Fruit fly (Drosophila melanogaster) whole organism, embryonic: ENCODE measurements around the gene Uch-L5R.

Experiments used
- CG10147 ChIP-seq: fragments of 200-800 bp; sonication (Bioruptor generic); optimal IDR thresholded peaks from 2 replicates; lab custom pipeline; 2019; ENCODE audit warnings: missing biosample characterization, mild to moderate bottlenecking, missing genetic modification characterization, moderate library complexity
- CG11398 ChIP-seq: fragments of 200-800 bp; sonication (Bioruptor generic); optimal IDR thresholded peaks from 2 replicates; lab custom pipeline; 2016; ENCODE audit warnings: missing biosample characterization, missing genetic modification characterization
- CG11723 ChIP-seq: fragments of 200-800 bp; sonication (Bioruptor generic); optimal IDR thresholded peaks from 2 replicates; lab custom pipeline; 2017; ENCODE audit warnings: missing biosample characterization, mild to moderate bottlenecking, missing genetic modification characterization
- CG12104 ChIP-seq: fragments of 200-800 bp; sonication (Bioruptor generic); optimal IDR thresholded peaks from 3 replicates; lab custom pipeline; 2016; ENCODE audit warnings: missing biosample characterization, missing genetic modification characterization
- CG13123 ChIP-seq: fragments of 200-800 bp; sonication (Bioruptor generic); optimal IDR thresholded peaks from 2 replicates; lab custom pipeline; 2016; ENCODE audit warnings: missing biosample characterization, missing genetic modification characterization
- CG13424 ChIP-seq: fragments of 200-800 bp; sonication (Bioruptor generic); optimal IDR thresholded peaks from 2 replicates; lab custom pipeline; 2019; ENCODE audit warnings: missing biosample characterization, mild to moderate bottlenecking, missing genetic modification characterization, moderate library complexity
- CG14441 ChIP-seq: fragments of 200-800 bp; sonication (Bioruptor generic); IDR thresholded peaks from 2 replicates; pipeline ENCODE4 v1.3.6; 2022; ENCODE audit warnings: missing biosample characterization, missing genetic modification characterization
- CG17829 ChIP-seq: fragments of 200-800 bp; optimal IDR thresholded peaks from 2 replicates; lab custom pipeline; 2019; ENCODE audit warnings: missing biosample characterization, mild to moderate bottlenecking, missing genetic modification characterization, moderate library complexity
- CG17912 ChIP-seq: fragments of 200-800 bp; sonication (Bioruptor generic); optimal IDR thresholded peaks from 2 replicates; lab custom pipeline; 2018; ENCODE audit warnings: missing biosample characterization, mild to moderate bottlenecking, missing genetic modification characterization
- CG1792 ChIP-seq: fragments of 200-800 bp; sonication (Bioruptor generic); optimal IDR thresholded peaks from 2 replicates; lab custom pipeline; 2016; ENCODE audit warnings: missing biosample characterization, missing genetic modification characterization
- CG2116 ChIP-seq: fragments of 200-800 bp; sonication (Bioruptor generic); optimal IDR thresholded peaks from 3 replicates; lab custom pipeline; 2018; ENCODE audit warnings: missing biosample characterization, mild to moderate bottlenecking, missing genetic modification characterization
- CG3065 ChIP-seq: fragments of 200-800 bp; sonication (Bioruptor generic); optimal IDR thresholded peaks from 2 replicates; lab custom pipeline; 2016; ENCODE audit warnings: missing biosample characterization, missing genetic modification characterization
- CG31224 ChIP-seq: fragments of 200-800 bp; sonication (Bioruptor generic); IDR thresholded peaks from 2 replicates; pipeline ENCODE4 v1.3.6; 2022; ENCODE audit warnings: missing biosample characterization, missing genetic modification characterization
- CG6175 ChIP-seq: fragments of 200-800 bp; sonication (Bioruptor generic); IDR thresholded peaks from 3 replicates; pipeline ENCODE4 v1.3.6; 2022; ENCODE audit warnings: missing biosample characterization, missing genetic modification characterization
- CG6765 ChIP-seq: fragments of 200-800 bp; sonication (Bioruptor generic); optimal IDR thresholded peaks from 3 replicates; lab custom pipeline; 2017; ENCODE audit warnings: missing biosample characterization, mild to moderate bottlenecking, missing genetic modification characterization
- CG8089 ChIP-seq: fragments of 200-800 bp; sonication (Bioruptor generic); optimal IDR thresholded peaks from 3 replicates; lab custom pipeline; 2016; ENCODE audit warnings: missing biosample characterization, missing genetic modification characterization
- CG9797 ChIP-seq: fragments of 200-800 bp; sonication (Bioruptor generic); optimal IDR thresholded peaks from 3 replicates; lab custom pipeline; 2018; ENCODE audit warnings: missing biosample characterization, mild to moderate bottlenecking, missing genetic modification characterization
- Chrac-16 ChIP-seq: fragments of 200-800 bp; sonication (Bioruptor generic); optimal IDR thresholded peaks from 3 replicates; lab custom pipeline; 2016; ENCODE audit warnings: missing biosample characterization, missing genetic modification characterization
- CkIIα-i1 ChIP-seq: fragments of 200-800 bp; sonication (Bioruptor generic); IDR thresholded peaks from 2 replicates; pipeline ENCODE4 v1.3.6; 2022; ENCODE audit warnings: missing biosample characterization, missing genetic modification characterization
- D ChIP-seq, 2 experiments: fragments of 200-800 bp in 1 of 2; fragments of >200 bp in 1 of 2; sonication (Bioruptor generic) in 1 of 2; optimal IDR thresholded peaks; 2 replicates in 1 of 2; 3 replicates in 1 of 2; lab custom pipeline; 2017; ENCODE audit warnings: mild to moderate bottlenecking in 1 of 2, missing biosample characterization in 1 of 2, missing genetic modification characterization in 1 of 2, missing genetic modification reagents in 1 of 2
- E2f2 ChIP-seq: fragments of 200-800 bp; sonication (Bioruptor generic); IDR thresholded peaks from 2 replicates; pipeline ENCODE4 v1.3.6; 2022; ENCODE audit warnings: missing biosample characterization, missing genetic modification characterization
- H15 ChIP-seq: fragments of 200-800 bp; sonication (Bioruptor generic); IDR thresholded peaks from 3 replicates; pipeline ENCODE4 v1.3.6; 2022; ENCODE audit warnings: missing biosample characterization, missing genetic modification characterization
- H2.0 ChIP-seq: fragments of 200-800 bp; sonication (Bioruptor generic); IDR thresholded peaks from 2 replicates; pipeline ENCODE4 v1.3.6; 2022; ENCODE audit warnings: missing biosample characterization, missing genetic modification characterization
- HLH3B ChIP-seq: fragments of 200-800 bp; sonication (Bioruptor generic); IDR thresholded peaks from 2 replicates; pipeline ENCODE4 v1.3.6; 2022; ENCODE audit warnings: missing biosample characterization, missing genetic modification characterization
- HLH4C ChIP-seq: fragments of 200-800 bp; sonication (Bioruptor generic); IDR thresholded peaks from 3 replicates; pipeline ENCODE4 v1.3.6; 2022; ENCODE audit warnings: missing biosample characterization, missing genetic modification characterization; ENCODE audit not compliant: partially characterized antibody
- HLH54F ChIP-seq: fragments of 200-800 bp; sonication (Bioruptor generic); optimal IDR thresholded peaks from 3 replicates; lab custom pipeline; 2016; ENCODE audit warnings: missing biosample characterization, missing genetic modification characterization
- Hsf ChIP-seq: fragments of 200-800 bp; sonication (Bioruptor generic); optimal IDR thresholded peaks from 3 replicates; lab custom pipeline; 2016; ENCODE audit warnings: missing biosample characterization, missing genetic modification characterization
- Mes4 ChIP-seq: fragments of 200-800 bp; sonication (Bioruptor generic); optimal IDR thresholded peaks from 2 replicates; lab custom pipeline; 2016; ENCODE audit warnings: missing biosample characterization, missing genetic modification characterization
- NFAT ChIP-seq: fragments of 200-800 bp; sonication (Bioruptor generic); IDR thresholded peaks from 2 replicates; pipeline ENCODE4 v1.3.6; 2022; ENCODE audit warnings: missing biosample characterization, missing genetic modification characterization
- Opbp ChIP-seq: fragments of 200-800 bp; sonication (Bioruptor generic); IDR thresholded peaks from 3 replicates; pipeline ENCODE4 v1.3.6; 2022; ENCODE audit warnings: missing biosample characterization, missing genetic modification characterization; ENCODE audit not compliant: partially characterized antibody
- Poxn ChIP-seq: fragments of 200-800 bp; sonication (Bioruptor generic); IDR thresholded peaks from 2 replicates; pipeline ENCODE4 v1.3.6; 2022; ENCODE audit warnings: missing biosample characterization, missing genetic modification characterization
- Ravus ChIP-seq: fragments of 200-800 bp; sonication (Bioruptor generic); IDR thresholded peaks from 2 replicates; pipeline ENCODE4 v1.3.6; 2022; ENCODE audit warnings: missing biosample characterization, missing genetic modification characterization
- Six4 ChIP-seq: fragments of 200-800 bp; sonication (Bioruptor generic); optimal IDR thresholded peaks from 2 replicates; lab custom pipeline; 2016; ENCODE audit warnings: missing biosample characterization, missing genetic modification characterization
- Sry-δ ChIP-seq: fragments of 200-800 bp; sonication (Bioruptor generic); optimal IDR thresholded peaks from 2 replicates; lab custom pipeline; 2016; ENCODE audit warnings: missing biosample characterization, missing genetic modification characterization
- cg ChIP-seq: fragments of 200-800 bp; sonication (Bioruptor generic); optimal IDR thresholded peaks from 3 replicates; lab custom pipeline; 2019; ENCODE audit warnings: missing biosample characterization, mild to moderate bottlenecking, missing genetic modification characterization, moderate library complexity
- ems ChIP-seq: fragments of 200-800 bp; sonication (Bioruptor generic); optimal IDR thresholded peaks from 3 replicates; lab custom pipeline; 2016; ENCODE audit warnings: missing biosample characterization, missing genetic modification characterization
- en ChIP-seq: fragments of 200-800 bp; sonication (Bioruptor generic); optimal IDR thresholded peaks from 2 replicates; lab custom pipeline; 2016; ENCODE audit warnings: missing biosample characterization, missing genetic modification characterization
- ftz-f1 ChIP-seq: fragments of 200-800 bp; sonication (Bioruptor generic); optimal IDR thresholded peaks from 2 replicates; lab custom pipeline; 2016; ENCODE audit warnings: missing biosample characterization, missing genetic modification characterization
- gsb ChIP-seq: fragments of 200-800 bp; sonication (Bioruptor generic); IDR thresholded peaks from 2 replicates; pipeline ENCODE4 v1.3.6; 2022; ENCODE audit warnings: missing biosample characterization, missing genetic modification characterization
- jumu ChIP-seq: fragments of 200-800 bp; sonication (Bioruptor generic); optimal IDR thresholded peaks from 3 replicates; lab custom pipeline; 2016; ENCODE audit warnings: missing biosample characterization, missing genetic modification characterization
- kni ChIP-seq: fragments of 200-800 bp; sonication (Bioruptor generic); optimal IDR thresholded peaks from 3 replicates; lab custom pipeline; 2017; ENCODE audit warnings: mild to moderate bottlenecking, missing biosample characterization, missing genetic modification reagents, missing genetic modification characterization
- luna ChIP-seq: fragments of 200-800 bp; sonication (Bioruptor generic); optimal IDR thresholded peaks from 2 replicates; lab custom pipeline; 2016; ENCODE audit warnings: missing biosample characterization, missing genetic modification characterization
- oc ChIP-seq: fragments of 200-800 bp; sonication (Bioruptor generic); optimal IDR thresholded peaks from 2 replicates; lab custom pipeline; 2018; ENCODE audit warnings: missing biosample characterization, mild to moderate bottlenecking, missing genetic modification characterization, moderate library complexity
- org-1 ChIP-seq: fragments of 200-800 bp; sonication (Bioruptor generic); optimal IDR thresholded peaks from 2 replicates; lab custom pipeline; 2017; ENCODE audit warnings: missing biosample characterization, missing genetic modification characterization
- pita ChIP-seq: fragments of 200-800 bp; sonication (Bioruptor generic); optimal IDR thresholded peaks from 2 replicates; lab custom pipeline; 2017; ENCODE audit warnings: missing biosample characterization, mild to moderate bottlenecking, missing genetic modification characterization
- salm ChIP-seq: fragments of 200-800 bp; sonication (Bioruptor generic); optimal IDR thresholded peaks from 2 replicates; lab custom pipeline; 2018; ENCODE audit warnings: missing biosample characterization, mild to moderate bottlenecking, missing genetic modification characterization
- schlank ChIP-seq: fragments of 200-800 bp; sonication (Bioruptor generic); optimal IDR thresholded peaks from 2 replicates; lab custom pipeline; 2018; ENCODE audit warnings: missing biosample characterization, mild to moderate bottlenecking, missing genetic modification characterization
- so ChIP-seq: fragments of 200-800 bp; sonication (Bioruptor generic); IDR thresholded peaks from 3 replicates; pipeline ENCODE4 v1.3.6; 2022; ENCODE audit warnings: missing biosample characterization, missing genetic modification characterization
- sob ChIP-seq: fragments of 200-800 bp; sonication (Bioruptor generic); IDR thresholded peaks from 2 replicates; pipeline ENCODE4 v1.3.6; 2022; ENCODE audit warnings: missing biosample characterization, missing genetic modification characterization
- stwl ChIP-seq: fragments of 200-800 bp; sonication (Bioruptor generic); optimal IDR thresholded peaks from 3 replicates; lab custom pipeline; 2018; ENCODE audit warnings: missing biosample characterization, mild to moderate bottlenecking, missing genetic modification characterization, moderate library complexity
- sug ChIP-seq: fragments of 200-800 bp; optimal IDR thresholded peaks from 2 replicates; lab custom pipeline; 2019; ENCODE audit warnings: missing biosample characterization, mild to moderate bottlenecking, missing genetic modification characterization, moderate library complexity

The Uch-L5R gene

dm6 chrX:12014800-12015389 lies 41.5 kb downstream of the Uch-L5R start (continued):
- TF ChIP-seq schlank (no peak), kni (GFP tag; lab: Kevin White, UChicago) (no peak), so (GFP tag; lab: Robert Waterston, UW) (no peak), CG6765 (GFP tag; lab: Kevin White, UChicago) (no peak), org-1 (no peak), jumu (no peak), gsb (GFP tag; lab: Robert Waterston, UW) (0 out of 2 replicates have a peak, but pooled peaks have one; percentile 17), CG1792 (no peak), oc (tag; lab: Kevin White, UChicago) (no peak), CG11398 (GFP tag; lab: Kevin White, UChicago) (no peak), salm (tag; lab: Kevin White, UChicago) (no peak), CG3065 (GFP tag; lab: Kevin White, UChicago) (no peak), HLH3B (GFP tag; lab: Robert Waterston, UW) (peak; percentile 53), CG6175 (GFP tag; lab: Robert Waterston, UW) (no peak), CG17829 (tag; lab: Kevin White, UChicago) (peak; percentile 12), en (no peak), cg (GFP tag; lab: Kevin White, UChicago) (peak; percentile 42), sug (tag; lab: Kevin White, UChicago) (peak; percentile 18), CG13123 (GFP tag; lab: Kevin White, UChicago) (no peak), Ravus (GFP tag; lab: Robert Waterston, UW) (peak; percentile 11; the same call in 1 of the 2 replicates), E2f2 (GFP tag; lab: Robert Waterston, UW) (peak; percentile 34; the same call in 1 of the 2 replicates), NFAT (no peak), CG2116 (GFP tag; lab: Kevin White, UChicago) (no peak), Mes4 (GFP tag; lab: Kevin White, UChicago) (no peak), ftz-f1 (GFP tag; lab: Kevin White, UChicago) (no peak), sob (GFP tag; lab: Robert Waterston, UW) (no peak), ems (GFP tag; lab: Kevin White, UChicago) (no peak), Hsf (GFP tag; lab: Kevin White, UChicago) (peak; percentile 17), Poxn (GFP tag; lab: Robert Waterston, UW) (no peak), Six4 (no peak), Sry-δ (GFP tag; lab: Kevin White, UChicago) (no peak), CG12104 (GFP tag; lab: Kevin White, UChicago) (no peak), CG9797 (GFP tag; lab: Kevin White, UChicago) (no peak), CkIIα-i1 (GFP tag; lab: Robert Waterston, UW) (no peak), H2.0 (GFP tag; lab: Robert Waterston, UW) (peak; percentile 30), CG31224 (no peak), D (optimal IDR thresholded peaks at IDR 0.05; lab: Kevin White, UChicago) (no peak), D (GFP tag; optimal IDR thresholded peaks at IDR 0.05; lab: Kevin White, UChicago) (no peak), luna (GFP tag; lab: Kevin White, UChicago) (no peak), CG8089 (no peak), Opbp (no peak), CG17912 (GFP tag; lab: Kevin White, UChicago) (no peak), pita (no peak), H15 (0 out of 3 replicates have a peak, but pooled peaks have one; percentile 7), stwl (no peak), CG10147 (no peak), CG13424 (peak; percentile 28), HLH54F (GFP tag; lab: Kevin White, UChicago) (peak; percentile 18), Chrac-16 (peak; percentile 57), HLH4C (GFP tag; lab: Robert Waterston, UW) (no peak), CG14441 (GFP tag; lab: Robert Waterston, UW) (peak; percentile 59), CG11723 (GFP tag; lab: Kevin White, UChicago) (no peak)
